Worm (Caenorhabditis elegans) whole organism, L4 larva: ENCODE measurements around the gene str-262.

Experiments used
- D1046.2 ChIP-seq: fragments of 200-800 bp; sonication (Bioruptor generic); IDR thresholded peaks from 2 replicates; pipeline ENCODE4 v1.3.6; 2022; ENCODE audit warnings: missing genetic modification characterization, missing compliant biosample characterization
- F10B5.3 ChIP-seq: sonication (generic microtip); optimal IDR thresholded peaks from 2 replicates; lab custom pipeline; 2016; ENCODE audit warnings: mild to moderate bottlenecking, missing genetic modification characterization, missing compliant biosample characterization
- F26F4.8 ChIP-seq: fragments of 200-800 bp; sonication (Bioruptor generic); conservative IDR thresholded peaks from 2 replicates; pipeline ENCODE4 v1.3.6; 2022; ENCODE audit warnings: missing genetic modification characterization, missing compliant biosample characterization
- T20F7.1 ChIP-seq: fragments of 200-800 bp; sonication (Bioruptor generic); optimal IDR thresholded peaks from 2 replicates; lab custom pipeline; 2018; ENCODE audit warnings: mild to moderate bottlenecking, missing genetic modification characterization, missing compliant biosample characterization
- T26A8.4 ChIP-seq: fragments of 200-800 bp; sonication (Bioruptor generic); IDR thresholded peaks from 2 replicates; pipeline ENCODE4 v1.3.6; 2022; ENCODE audit warnings: missing genetic modification characterization, missing compliant biosample characterization
- Y105C5A.15 ChIP-seq: fragments of 200-800 bp; sonication (Bioruptor generic); IDR thresholded peaks from 2 replicates; pipeline ENCODE4 v1.3.6; 2022; ENCODE audit warnings: missing genetic modification characterization, missing compliant biosample characterization
- Y48G9A.11 ChIP-seq: fragments of 200-800 bp; sonication (Bioruptor generic); IDR thresholded peaks from 2 replicates; pipeline ENCODE4 v1.3.6; 2022; ENCODE audit warnings: missing genetic modification reagents, missing genetic modification characterization, missing compliant biosample characterization
- ZK546.5 ChIP-seq, 2 experiments: sonication (generic microtip); optimal IDR thresholded peaks; 2 replicates each; lab custom pipeline; 2017; ENCODE audit warnings: missing biosample characterization in 2 of 2, missing genetic modification characterization in 2 of 2
- aha-1 ChIP-seq: fragments of 150-350 bp; peaks from one replicate; lab custom pipeline; 2014; ENCODE audit warnings: missing biosample characterization, missing genetic modification characterization
- ama-1 ChIP-seq: fragments of 150-350 bp; optimal IDR thresholded peaks from 2 replicates; lab custom pipeline; 2014; ENCODE audit warnings: inconsistent platforms, mixed read lengths
- arid-1 ChIP-seq: fragments of 200-800 bp; sonication (Bioruptor generic); conservative IDR thresholded peaks from 2 replicates; pipeline ENCODE4 v1.3.6; 2022; ENCODE audit warnings: missing genetic modification reagents, missing genetic modification characterization, missing compliant biosample characterization
- attf-4 ChIP-seq: sonication (generic microtip); optimal IDR thresholded peaks from 3 replicates; lab custom pipeline; 2017; ENCODE audit warnings: missing biosample characterization, missing genetic modification characterization
- ceh-44 ChIP-seq: fragments of 200-800 bp; sonication (Bioruptor generic); IDR thresholded peaks from 2 replicates; pipeline ENCODE4 v1.3.6; 2022; ENCODE audit warnings: missing genetic modification reagents, missing genetic modification characterization, missing compliant biosample characterization
- ces-1 ChIP-seq: fragments of 150-350 bp; sonication (generic microtip); optimal IDR thresholded peaks from 4 replicates; lab custom pipeline; 2014; ENCODE audit warnings: missing biosample characterization, missing genetic modification reagents, missing genetic modification characterization
- cey-2 ChIP-seq: sonication (generic microtip); optimal IDR thresholded peaks from 3 replicates; lab custom pipeline; 2017; ENCODE audit warnings: missing genetic modification characterization, mild to moderate bottlenecking, missing compliant biosample characterization, antibody characterized with exemption, borderline replicate concordance; ENCODE audit not compliant: insufficient read depth
- ctbp-1 ChIP-seq: fragments of 200-800 bp; sonication (Bioruptor generic); IDR thresholded peaks from 2 replicates; pipeline ENCODE4 v1.3.6; 2022; ENCODE audit warnings: missing genetic modification reagents, missing genetic modification characterization, missing compliant biosample characterization
- daf-16 ChIP-seq, 3 experiments: sonication (generic microtip); optimal IDR thresholded peaks; 2 replicates each; lab custom pipeline; 2016 to 2017; ENCODE audit warnings: missing genetic modification characterization in 3 of 3, missing genetic modification reagents in 3 of 3, mild to moderate bottlenecking in 2 of 3, missing compliant biosample characterization in 2 of 3, missing biosample characterization in 1 of 3, moderate library complexity in 1 of 3
- daf-8 ChIP-seq: fragments of 200-800 bp; sonication (Bioruptor generic); IDR thresholded peaks from 2 replicates; pipeline ENCODE4 v1.3.6; 2022; ENCODE audit warnings: missing genetic modification characterization, missing compliant biosample characterization
- dpl-1 ChIP-seq: fragments of 150-350 bp; optimal IDR thresholded peaks from 2 replicates; lab custom pipeline; 2014; ENCODE audit warnings: missing biosample characterization, missing genetic modification reagents, missing genetic modification characterization
- duxl-1 ChIP-seq: sonication (generic microtip); optimal IDR thresholded peaks from 2 replicates; lab custom pipeline; 2016; ENCODE audit warnings: mild to moderate bottlenecking, missing genetic modification characterization, moderate library complexity, missing compliant biosample characterization; ENCODE audit not compliant: poor library complexity
- jun-1 ChIP-seq: fragments of 150-350 bp; optimal IDR thresholded peaks from 2 replicates; lab custom pipeline; 2014; ENCODE audit warnings: missing biosample characterization, missing genetic modification reagents, missing genetic modification characterization
- lim-7 ChIP-seq: fragments of 200-800 bp; sonication (Bioruptor generic); IDR thresholded peaks from 2 replicates; pipeline ENCODE4 v1.3.6; 2022; ENCODE audit warnings: missing genetic modification characterization, missing compliant biosample characterization
- lin-13 ChIP-seq: fragments of 150-350 bp; optimal IDR thresholded peaks from 2 replicates; lab custom pipeline; 2014; ENCODE audit warnings: missing biosample characterization, missing genetic modification reagents, missing genetic modification characterization
- lin-38 ChIP-seq: fragments of 200-800 bp; sonication (Bioruptor generic); IDR thresholded peaks from 2 replicates; pipeline ENCODE4 v1.3.6; 2022; ENCODE audit warnings: missing genetic modification reagents, missing genetic modification characterization, missing compliant biosample characterization
- lsy-2 ChIP-seq, 2 experiments: fragments of 150-350 bp in 1 of 2; sonication (generic microtip) in 1 of 2; optimal IDR thresholded peaks; 2 replicates each; lab custom pipeline; 2014 to 2017; ENCODE audit warnings: missing biosample characterization in 2 of 2, missing genetic modification characterization in 2 of 2
- mdt-29 ChIP-seq: fragments of 200-800 bp; sonication (Bioruptor generic); IDR thresholded peaks from 2 replicates; pipeline ENCODE4 v1.3.6; 2022; ENCODE audit warnings: missing genetic modification reagents, missing genetic modification characterization, missing compliant biosample characterization
- mep-1 ChIP-seq: fragments of 150-350 bp; sonication (generic microtip); optimal IDR thresholded peaks from 3 replicates; lab custom pipeline; 2014; ENCODE audit warnings: missing biosample characterization, missing genetic modification characterization
- mxl-3 ChIP-seq: fragments of 200-800 bp; sonication (Bioruptor generic); optimal IDR thresholded peaks from 2 replicates; lab custom pipeline; 2018; ENCODE audit warnings: mild to moderate bottlenecking, missing genetic modification characterization, missing compliant biosample characterization
- nhr-10 ChIP-seq: fragments of 150-350 bp; optimal IDR thresholded peaks from 2 replicates; lab custom pipeline; 2014; ENCODE audit warnings: missing biosample characterization, missing genetic modification characterization
- nhr-11 ChIP-seq: fragments of 150-350 bp; optimal IDR thresholded peaks from 2 replicates; lab custom pipeline; 2014; ENCODE audit warnings: missing biosample characterization, missing genetic modification characterization
- nhr-111 ChIP-seq: fragments of 200-800 bp; sonication (Bioruptor generic); optimal IDR thresholded peaks from 2 replicates; lab custom pipeline; 2018; ENCODE audit warnings: mild to moderate bottlenecking, missing genetic modification characterization, missing compliant biosample characterization
- nhr-25 ChIP-seq: sonication (generic microtip); optimal IDR thresholded peaks from 2 replicates; lab custom pipeline; 2017; ENCODE audit warnings: missing genetic modification characterization, mild to moderate bottlenecking, missing compliant biosample characterization, antibody characterized with exemption, moderate library complexity, borderline replicate concordance; ENCODE audit not compliant: insufficient read depth
- nhr-42 ChIP-seq: fragments of 200-800 bp; sonication (Bioruptor generic); IDR thresholded peaks from 2 replicates; pipeline ENCODE4 v1.3.6; 2022; ENCODE audit warnings: missing genetic modification characterization, missing compliant biosample characterization
- nhr-77 ChIP-seq: fragments of 150-350 bp; optimal IDR thresholded peaks from 2 replicates; lab custom pipeline; 2014; ENCODE audit warnings: missing biosample characterization, missing genetic modification characterization
- php-3 ChIP-seq: fragments of 200-800 bp; sonication (Bioruptor generic); IDR thresholded peaks from 2 replicates; pipeline ENCODE4 v1.3.6; 2022; ENCODE audit warnings: missing genetic modification reagents, missing genetic modification characterization, missing compliant biosample characterization
- pqm-1 ChIP-seq: sonication (generic microtip); optimal IDR thresholded peaks from 2 replicates; lab custom pipeline; 2017; ENCODE audit warnings: missing biosample characterization, missing genetic modification characterization
- rbr-2 ChIP-seq: sonication (generic microtip); optimal IDR thresholded peaks from 2 replicates; lab custom pipeline; 2016; ENCODE audit warnings: missing genotype, missing genetic modification characterization, missing compliant biosample characterization
- saeg-2 ChIP-seq: fragments of 200-800 bp; sonication (Bioruptor generic); IDR thresholded peaks from 2 replicates; pipeline ENCODE4 v1.3.6; 2022; ENCODE audit warnings: missing genetic modification reagents, missing genetic modification characterization, missing compliant biosample characterization
- skn-1 ChIP-seq: fragments of 150-350 bp; optimal IDR thresholded peaks from 2 replicates; lab custom pipeline; 2014; ENCODE audit warnings: missing biosample characterization, missing genetic modification characterization
- snpc-1.2 ChIP-seq: fragments of 200-800 bp; sonication (Bioruptor generic); IDR thresholded peaks from 2 replicates; pipeline ENCODE4 v1.3.6; 2022; ENCODE audit warnings: missing genetic modification reagents, missing genetic modification characterization, missing compliant biosample characterization
- tag-97 ChIP-seq: fragments of 200-800 bp; sonication (Bioruptor generic); IDR thresholded peaks from 2 replicates; pipeline ENCODE4 v1.3.6; 2022; ENCODE audit warnings: missing genetic modification characterization, missing compliant biosample characterization
- tra-1 ChIP-seq: fragments of 200-800 bp; sonication (Bioruptor generic); IDR thresholded peaks from 2 replicates; pipeline ENCODE4 v1.3.6; 2022; ENCODE audit warnings: missing genetic modification reagents, missing genetic modification characterization, missing compliant biosample characterization
- vab-7 ChIP-seq: fragments of 200-800 bp; sonication (Bioruptor generic); IDR thresholded peaks from 2 replicates; pipeline ENCODE4 v1.3.6; 2022; ENCODE audit warnings: missing genetic modification reagents, missing genetic modification characterization, missing compliant biosample characterization
- zip-11 ChIP-seq: fragments of 200-800 bp; sonication (Bioruptor generic); IDR thresholded peaks from 2 replicates; pipeline ENCODE4 v1.3.6; 2022; ENCODE audit warnings: missing genetic modification characterization, missing compliant biosample characterization
- ztf-11 ChIP-seq: fragments of 150-350 bp; optimal IDR thresholded peaks from 2 replicates; lab custom pipeline; 2014; ENCODE audit warnings: missing biosample characterization, missing genetic modification characterization
- ztf-7 ChIP-seq: fragments of 150-350 bp; optimal IDR thresholded peaks from 2 replicates; lab custom pipeline; 2014; ENCODE audit warnings: missing biosample characterization, missing genetic modification characterization

Gene str-262

DNA sequence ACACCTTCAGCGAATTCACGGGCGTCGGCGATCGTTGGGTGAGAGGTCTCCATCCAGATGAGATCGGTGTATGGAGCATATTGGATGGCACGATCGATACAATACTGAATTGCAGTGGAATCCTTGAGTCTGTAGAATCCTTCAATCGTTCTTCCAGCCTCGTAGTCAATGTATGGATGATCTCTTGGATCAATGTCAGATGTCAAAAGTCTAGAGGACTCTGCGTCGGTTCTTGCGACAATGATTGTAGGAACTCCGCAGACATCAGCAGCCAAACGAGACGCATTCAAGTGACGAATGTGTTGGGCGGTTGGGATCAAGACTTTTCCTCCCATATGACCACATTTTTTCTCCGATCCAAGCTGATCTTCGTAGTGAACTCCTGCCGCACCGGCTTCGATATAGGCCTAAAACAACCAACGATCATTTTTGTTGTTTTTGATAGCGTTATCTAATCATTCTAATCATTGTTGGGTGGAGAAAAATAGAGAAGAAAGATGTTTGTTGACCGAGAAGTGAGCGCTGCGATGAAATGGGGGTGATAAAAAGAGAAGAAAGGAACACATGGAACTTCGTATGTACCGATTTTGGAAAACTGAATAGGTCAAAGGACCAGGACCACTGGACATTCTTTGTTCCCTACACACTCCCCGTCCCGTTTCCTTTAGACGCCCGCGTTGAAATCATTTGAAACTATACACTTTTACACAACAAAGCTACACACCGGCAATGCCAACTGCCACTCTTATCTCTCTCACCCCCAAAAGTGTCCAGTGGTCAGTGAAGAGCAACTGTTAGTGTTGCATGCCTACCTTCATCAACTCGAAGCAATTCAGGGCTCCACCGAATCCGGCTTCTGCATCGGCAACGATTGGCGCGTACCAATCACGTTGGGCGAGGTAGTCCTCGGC is 25.8 kb downstream of the str-262 start (continued):
- 0 out of 2 replicates have a peak, but pooled peaks have one; percentile 3 for TF ChIP-seq lin-38 (GFP tag; lab: Robert Waterston, UW)
- TF ChIP-seq Y48G9A.11 (GFP tag; lab: Robert Waterston, UW) = no peak
- TF ChIP-seq ctbp-1 (GFP tag; lab: Robert Waterston, UW) = no peak; the same call in 1 of the 2 replicates
- TF ChIP-seq mdt-29 (GFP tag; lab: Robert Waterston, UW) = no peak
- no peak for TF ChIP-seq ztf-7 (tag; lab: Kevin White, UChicago)
- TF ChIP-seq Y105C5A.15 = no peak
- peak; percentile 44 for TF ChIP-seq pqm-1 (tag; lab: Kevin White, UChicago)
- TF ChIP-seq attf-4 (tag; lab: Kevin White, UChicago) = no peak
- no peak for TF ChIP-seq ces-1 (GFP tag; lab: Kevin White, UChicago)
- TF ChIP-seq saeg-2 = no peak
- no peak for TF ChIP-seq nhr-25 (tag; lab: Kevin White, UChicago)
- no peak for TF ChIP-seq nhr-11
- no peak for TF ChIP-seq dpl-1 (GFP tag; lab: Kevin White, UChicago)
- no peak for TF ChIP-seq lin-13 (GFP tag; lab: Kevin White, UChicago)
- TF ChIP-seq mxl-3 = no peak
- TF ChIP-seq cey-2 = no peak
- TF ChIP-seq lsy-2 (tag; optimal IDR thresholded peaks at IDR 0.05; lab: Kevin White, UChicago) = no peak
- TF ChIP-seq ama-1 = peak; percentile 89
- TF ChIP-seq mep-1 = peak; percentile 30
- TF ChIP-seq vab-7 = no peak
- no peak for TF ChIP-seq nhr-111 (GFP tag; lab: Kevin White, UChicago)
- peak in 1 of 2 experiments; percentile 6 for TF ChIP-seq daf-16 (GFP tag; optimal IDR thresholded peaks at IDR 0.05; lab: Kevin White, UChicago)
- no peak for TF ChIP-seq daf-16 (tag; optimal IDR thresholded peaks at IDR 0.05; lab: Kevin White, UChicago)
- TF ChIP-seq F10B5.3 = no peak
- TF ChIP-seq daf-8 = no peak
- no peak for TF ChIP-seq skn-1 (tag; lab: Kevin White, UChicago)
- TF ChIP-seq nhr-77 (tag; lab: Kevin White, UChicago) = no peak
- TF ChIP-seq duxl-1 (tag; lab: Kevin White, UChicago) = no peak

ce11 chrV:725807-726572 is 26.6 kb downstream of the str-262 start:
- TF ChIP-seq mep-1 (no peak), nhr-42 (GFP tag; lab: Robert Waterston, UW) (0 out of 2 replicates have a peak, but pooled peaks have one; percentile 28), nhr-10 (tag; lab: Kevin White, UChicago) (no peak), T26A8.4 (GFP tag; lab: Robert Waterston, UW) (peak; percentile 58; the same call in 1 of the 2 replicates), rbr-2 (tag; lab: Kevin White, UChicago) (no peak), T20F7.1 (GFP tag; lab: Kevin White, UChicago) (no peak), ZK546.5 (tag; optimal IDR thresholded peaks at IDR 0.05; lab: Kevin White, UChicago) (no peak), nhr-25 (tag; lab: Kevin White, UChicago) (peak; percentile 2), Y105C5A.15 (no peak), skn-1 (tag; lab: Kevin White, UChicago) (no peak), D1046.2 (GFP tag; lab: Robert Waterston, UW) (no peak), php-3 (GFP tag; lab: Robert Waterston, UW) (no peak), snpc-1.2 (GFP tag; lab: Robert Waterston, UW) (no peak), aha-1 (tag; lab: Kevin White, UChicago) (peak; percentile 96), lim-7 (GFP tag; lab: Robert Waterston, UW) (no peak), jun-1 (tag; lab: Kevin White, UChicago) (peak; percentile 36), tag-97 (GFP tag; lab: Robert Waterston, UW) (no peak), ztf-11 (no peak), vab-7 (no peak), arid-1 (GFP tag; lab: Robert Waterston, UW) (no peak), nhr-77 (tag; lab: Kevin White, UChicago) (no peak), tra-1 (GFP tag; lab: Robert Waterston, UW) (no peak), zip-11 (GFP tag; lab: Robert Waterston, UW) (0 out of 2 replicates have a peak, but pooled peaks have one; percentile 29), F26F4.8 (no peak), daf-16 (GFP tag; optimal IDR thresholded peaks at IDR 0.05; lab: Kevin White, UChicago) (no peak), daf-16 (tag; optimal IDR thresholded peaks at IDR 0.05; lab: Kevin White, UChicago) (peak; percentile 62), ceh-44 (GFP tag; lab: Robert Waterston, UW) (no peak)
